Worm (Caenorhabditis elegans) whole organism, mixed stage, embryonic: ENCODE data around the gene nhr-180.

ENCODE experiments used
- bed-3 ChIP-seq: fragments of 200-800 bp; sonication (Bioruptor generic); optimal IDR thresholded peaks from 3 replicates; lab custom pipeline; 2018; ENCODE audit warnings: mild to moderate bottlenecking, missing genetic modification characterization, moderate library complexity, missing compliant biosample characterization
- blmp-1 ChIP-seq: fragments of 150-350 bp; optimal IDR thresholded peaks from 2 replicates; lab custom pipeline; 2014; ENCODE audit warnings: missing biosample characterization, missing genetic modification characterization
- ceh-43 ChIP-seq: fragments of 200-800 bp; sonication (Bioruptor generic); optimal IDR thresholded peaks from 2 replicates; lab custom pipeline; 2018; ENCODE audit warnings: mild to moderate bottlenecking, missing genetic modification characterization, moderate library complexity, missing compliant biosample characterization
- ces-1 ChIP-seq: fragments of 150-350 bp; optimal IDR thresholded peaks from 2 replicates; lab custom pipeline; 2014; ENCODE audit warnings: missing biosample characterization, missing genetic modification reagents, missing genetic modification characterization
- lin-13 ChIP-seq: fragments of 150-350 bp; optimal IDR thresholded peaks from 2 replicates; lab custom pipeline; 2014; ENCODE audit warnings: missing biosample characterization, missing genetic modification characterization
- lin-32 ChIP-seq: fragments of 200-800 bp; sonication (Bioruptor generic); optimal IDR thresholded peaks from 2 replicates; lab custom pipeline; 2018; ENCODE audit warnings: mild to moderate bottlenecking, missing genetic modification characterization, missing compliant biosample characterization
- lsy-2 ChIP-seq: fragments of 150-350 bp; optimal IDR thresholded peaks from 2 replicates; lab custom pipeline; 2014; ENCODE audit warnings: missing biosample characterization, missing genetic modification characterization
- nhr-12 ChIP-seq: fragments of 150-350 bp; optimal IDR thresholded peaks from 2 replicates; lab custom pipeline; 2014; ENCODE audit warnings: missing biosample characterization, missing genetic modification characterization
- nhr-237 ChIP-seq: fragments of 150-350 bp; optimal IDR thresholded peaks from 2 replicates; lab custom pipeline; 2014; ENCODE audit warnings: missing biosample characterization, missing genetic modification characterization
- pha-4 ChIP-seq: fragments of 150-350 bp; optimal IDR thresholded peaks from 2 replicates; lab custom pipeline; 2018; ENCODE audit warnings: missing biosample characterization, missing genetic modification reagents, missing genetic modification characterization
- unc-120 ChIP-seq: sonication (generic microtip); optimal IDR thresholded peaks from 2 replicates; lab custom pipeline; 2017; ENCODE audit warnings: missing genetic modification characterization, missing compliant biosample characterization; ENCODE audit not compliant: poor library complexity, severe bottlenecking

- TF ChIP-seq bed-3 (no peak), nhr-12 (tag; lab: Kevin White, UChicago) (no peak), lin-32 (no peak), pha-4 (no peak), lsy-2 (no peak), ceh-43 (GFP tag; lab: Kevin White, UChicago) (no peak), lin-13 (tag; lab: Kevin White, UChicago) (no peak), blmp-1 (tag; lab: Kevin White, UChicago) (no peak), ces-1 (no peak), unc-120 (tag; lab: Kevin White, UChicago) (no peak), nhr-237 (tag; lab: Kevin White, UChicago) (no peak)
These were observed 25.6 kb upstream of the nhr-180 start, which contains the start of gene srx-4 for ce11 chrV:692720-693422.
